Worm (Caenorhabditis elegans) whole organism, early embryonic: ENCODE measurements around the gene T24H10.1.
A peak's percentile ranks its signal among the peaks of the same experiment; 100 is the strongest.

Experiments used
- B0310.2 ChIP-seq: sonication (generic microtip); optimal IDR thresholded peaks from 2 replicates; lab custom pipeline; 2016; ENCODE audit warnings: mild to moderate bottlenecking, missing genetic modification characterization, missing compliant biosample characterization
- F13C5.2 ChIP-seq: sonication (generic microtip); optimal IDR thresholded peaks from 2 replicates; lab custom pipeline; 2017; ENCODE audit warnings: mild to moderate bottlenecking, missing genetic modification characterization, inconsistent platforms, missing compliant biosample characterization
- aly-1 ChIP-seq: sonication (generic microtip); optimal IDR thresholded peaks from 2 replicates; lab custom pipeline; 2016; ENCODE audit warnings: missing genetic modification characterization, missing compliant biosample characterization
- ama-1 ChIP-seq: fragments of 150-350 bp; optimal IDR thresholded peaks from 2 replicates; lab custom pipeline; 2014
- ceh-13 ChIP-seq: fragments of 200-800 bp; sonication (Bioruptor generic); optimal IDR thresholded peaks from 2 replicates; lab custom pipeline; 2018; ENCODE audit warnings: mild to moderate bottlenecking, missing genetic modification characterization, missing compliant biosample characterization
- ceh-36 ChIP-seq: sonication (generic microtip); optimal IDR thresholded peaks from 2 replicates; lab custom pipeline; 2016; ENCODE audit warnings: missing genetic modification characterization, inconsistent platforms, missing compliant biosample characterization
- ets-7 ChIP-seq: sonication (generic microtip); optimal IDR thresholded peaks from 2 replicates; lab custom pipeline; 2016; ENCODE audit warnings: missing genotype, missing genetic modification characterization, missing compliant biosample characterization
- flt-1 ChIP-seq: fragments of 200-800 bp; sonication (Bioruptor generic); IDR thresholded peaks from 2 replicates; pipeline ENCODE4 v1.3.6; 2022; ENCODE audit warnings: missing genetic modification characterization, missing compliant biosample characterization
- hmbx-1 ChIP-seq: sonication (generic microtip); optimal IDR thresholded peaks from 2 replicates; lab custom pipeline; 2016; ENCODE audit warnings: mild to moderate bottlenecking, missing genetic modification characterization, missing compliant biosample characterization
- hmg-4 ChIP-seq: fragments of 200-800 bp; sonication (Bioruptor generic); optimal IDR thresholded peaks from 2 replicates; lab custom pipeline; 2018; ENCODE audit warnings: mild to moderate bottlenecking, missing genetic modification characterization, missing compliant biosample characterization
- hnd-1 ChIP-seq: sonication (generic microtip); optimal IDR thresholded peaks from 2 replicates; lab custom pipeline; 2016; ENCODE audit warnings: missing genetic modification characterization, missing compliant biosample characterization
- pes-1 ChIP-seq: fragments of 200-800 bp; sonication (Bioruptor generic); IDR thresholded peaks from 2 replicates; pipeline ENCODE4 v1.3.6; 2022; ENCODE audit warnings: missing genetic modification reagents, missing genetic modification characterization, missing compliant biosample characterization
- scrt-1 ChIP-seq: fragments of 200-800 bp; sonication (Bioruptor generic); IDR thresholded peaks from 2 replicates; pipeline ENCODE4 v1.3.6; 2022; ENCODE audit warnings: missing genetic modification characterization, missing compliant biosample characterization
- sea-1 ChIP-seq: fragments of 200-800 bp; sonication (Bioruptor generic); conservative IDR thresholded peaks from 2 replicates; pipeline ENCODE4 v1.3.6; 2022; ENCODE audit warnings: missing genetic modification characterization, missing compliant biosample characterization
- tbx-11 ChIP-seq: fragments of 200-800 bp; sonication (Bioruptor generic); IDR thresholded peaks from 2 replicates; pipeline ENCODE4 v1.3.6; 2022; ENCODE audit warnings: missing genetic modification characterization, missing compliant biosample characterization
- tbx-37 ChIP-seq: fragments of 200-800 bp; sonication (Bioruptor generic); conservative IDR thresholded peaks from 2 replicates; pipeline ENCODE4 v1.3.6; 2022; ENCODE audit warnings: missing genetic modification reagents, missing genetic modification characterization, missing compliant biosample characterization
- tra-4 ChIP-seq: sonication (generic microtip); optimal IDR thresholded peaks from 2 replicates; lab custom pipeline; 2017; ENCODE audit warnings: missing genetic modification characterization, missing compliant biosample characterization

Gene T24H10.1

ce11 chrII:9061099-9061498 is 38.1 kb upstream of the T24H10.1 start, which contains the start of gene T24B8.3:
Gene T24B8.3 (minus strand): TSS chrII:9061137.
- no peak for TF ChIP-seq aly-1 (tag; lab: Kevin White, UChicago)
- peak; percentile 43 for TF ChIP-seq ama-1 (lab: Kevin White, UChicago)

- TF ChIP-seq tbx-11 (GFP tag; lab: Robert Waterston, UW) (no peak), hmg-4 (GFP tag; lab: Kevin White, UChicago) (peak; percentile 22)
These were observed 37.5 kb upstream of the T24H10.1 start for ce11 chrII:9061557-9062183.

ce11 chrII:9062261-9062948 is 36.8 kb upstream of the T24H10.1 start:
- TF ChIP-seq hmg-4 (GFP tag; lab: Kevin White, UChicago), result no peak
- no peak for TF ChIP-seq tra-4
- TF ChIP-seq scrt-1 (GFP tag; lab: Robert Waterston, UW), result no peak
- TF ChIP-seq tbx-37 (GFP tag; lab: Robert Waterston, UW), result no peak
- no peak for TF ChIP-seq B0310.2 (tag; lab: Kevin White, UChicago)
- no peak for TF ChIP-seq hnd-1 (tag; lab: Kevin White, UChicago)
- no peak for TF ChIP-seq F13C5.2 (tag; lab: Kevin White, UChicago)
- TF ChIP-seq ceh-13 (GFP tag; lab: Kevin White, UChicago), result no peak
- no peak for TF ChIP-seq ama-1 (lab: Kevin White, UChicago)
- TF ChIP-seq ceh-36 (tag; lab: Kevin White, UChicago), result no peak
- TF ChIP-seq tbx-11 (GFP tag; lab: Robert Waterston, UW), result no peak
- TF ChIP-seq hmbx-1 (tag; lab: Kevin White, UChicago), result no peak
- TF ChIP-seq sea-1 (GFP tag; lab: Robert Waterston, UW), result no peak
- TF ChIP-seq pes-1 (GFP tag; lab: Robert Waterston, UW), result no peak
- TF ChIP-seq ets-7 (tag; lab: Kevin White, UChicago), result no peak
- no peak for TF ChIP-seq aly-1 (tag; lab: Kevin White, UChicago)
- TF ChIP-seq flt-1 (GFP tag; lab: Robert Waterston, UW), result no peak

ce11 chrII:9063350-9063749 is 35.8 kb upstream of the T24H10.1 start:
- TF ChIP-seq pes-1 (GFP tag; lab: Robert Waterston, UW) (peak; percentile 46; the same call in 1 of the 2 replicates), scrt-1 (GFP tag; lab: Robert Waterston, UW) (no peak)

- TF ChIP-seq tbx-11 (GFP tag; lab: Robert Waterston, UW), result no peak
- no peak for TF ChIP-seq hnd-1 (tag; lab: Kevin White, UChicago)
- TF ChIP-seq B0310.2 (tag; lab: Kevin White, UChicago), result no peak
- no peak for TF ChIP-seq F13C5.2 (tag; lab: Kevin White, UChicago)
- no peak for TF ChIP-seq flt-1 (GFP tag; lab: Robert Waterston, UW)
- TF ChIP-seq ama-1 (lab: Kevin White, UChicago), result no peak
- TF ChIP-seq tra-4, result no peak
- TF ChIP-seq scrt-1 (GFP tag; lab: Robert Waterston, UW), result no peak
- TF ChIP-seq pes-1 (GFP tag; lab: Robert Waterston, UW), result no peak
- TF ChIP-seq hmg-4 (GFP tag; lab: Kevin White, UChicago), result no peak
- no peak for TF ChIP-seq ets-7 (tag; lab: Kevin White, UChicago)
- TF ChIP-seq tbx-37 (GFP tag; lab: Robert Waterston, UW), result no peak
- no peak for TF ChIP-seq aly-1 (tag; lab: Kevin White, UChicago)
- TF ChIP-seq sea-1 (GFP tag; lab: Robert Waterston, UW), result no peak
- no peak for TF ChIP-seq hmbx-1 (tag; lab: Kevin White, UChicago)
- no peak for TF ChIP-seq ceh-13 (GFP tag; lab: Kevin White, UChicago)
- no peak for TF ChIP-seq ceh-36 (tag; lab: Kevin White, UChicago)
These were observed 34.7 kb upstream of the T24H10.1 start for ce11 chrII:9064437-9064836.

- TF ChIP-seq sea-1 (GFP tag; lab: Robert Waterston, UW), result no peak
- TF ChIP-seq ets-7 (tag; lab: Kevin White, UChicago), result no peak
- TF ChIP-seq tbx-11 (GFP tag; lab: Robert Waterston, UW), result no peak
These were observed 29.3 kb upstream of the T24H10.1 start for ce11 chrII:9069836-9070235.

ce11 chrII:9070740-9071139 is 28.4 kb upstream of the T24H10.1 start, which contains the start of gene T24B8.4:
Gene T24B8.4 (minus strand): TSS chrII:9070840.
- TF ChIP-seq ama-1 (lab: Kevin White, UChicago) (no peak), tbx-37 (GFP tag; lab: Robert Waterston, UW) (no peak), aly-1 (tag; lab: Kevin White, UChicago) (no peak), scrt-1 (GFP tag; lab: Robert Waterston, UW) (no peak), hnd-1 (tag; lab: Kevin White, UChicago) (no peak), flt-1 (GFP tag; lab: Robert Waterston, UW) (no peak), ceh-13 (GFP tag; lab: Kevin White, UChicago) (no peak), F13C5.2 (tag; lab: Kevin White, UChicago) (no peak), tra-4 (no peak), pes-1 (GFP tag; lab: Robert Waterston, UW) (no peak), ets-7 (tag; lab: Kevin White, UChicago) (no peak), hmg-4 (GFP tag; lab: Kevin White, UChicago) (no peak), hmbx-1 (tag; lab: Kevin White, UChicago) (no peak), B0310.2 (tag; lab: Kevin White, UChicago) (no peak)
